Fruit fly (Drosophila melanogaster): ENCODE measurements around the gene enc.

Gene enc

DNA sequence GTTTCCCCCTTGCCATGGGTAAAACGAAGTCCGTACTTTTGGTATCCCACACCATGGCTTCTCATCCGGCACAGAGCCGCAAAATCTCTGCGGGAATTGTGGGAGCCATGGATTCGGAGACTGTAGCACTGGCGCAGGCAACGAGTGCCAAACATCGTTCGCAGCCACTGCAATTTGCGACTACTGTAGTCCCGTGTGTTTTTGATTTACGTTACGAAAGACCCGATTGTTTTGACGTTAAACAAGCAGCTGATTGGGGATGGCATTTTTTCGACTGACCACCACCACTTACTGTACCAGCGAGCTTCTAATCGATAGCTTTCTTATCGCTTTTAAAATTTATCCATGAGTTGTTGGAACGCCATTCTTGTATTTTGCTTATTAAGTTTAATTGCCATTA lies 8.5 kb upstream of the enc start, which contains the start of gene CG32262:
TSS of gene CG32262 (minus strand) at position 254 of the 400 bp plus-strand sequence.
- TF ChIP-seq pan (optimal IDR thresholded peaks at IDR 0.05) (no peak), CG9705 (GFP tag; optimal IDR thresholded peaks at IDR 0.05) (no peak), dmrt93B (GFP tag; optimal IDR thresholded peaks at IDR 0.05) (no peak), jim (GFP tag; optimal IDR thresholded peaks at IDR 0.05) (no peak), foxo (GFP tag; optimal IDR thresholded peaks at IDR 0.05) (no peak), Myc (optimal IDR thresholded peaks at IDR 0.05) (no peak)

- TF ChIP-seq Jra (GFP tag; optimal IDR thresholded peaks at IDR 0.05) (no peak), CG9705 (GFP tag; optimal IDR thresholded peaks at IDR 0.05) (no peak), Hnf4 (GFP tag; optimal IDR thresholded peaks at IDR 0.05) (no peak), rgr (GFP tag; optimal IDR thresholded peaks at IDR 0.05) (no peak), foxo (GFP tag; optimal IDR thresholded peaks at IDR 0.05) (no peak), OdsH (GFP tag; optimal IDR thresholded peaks at IDR 0.05) (no peak), psq (GFP tag; optimal IDR thresholded peaks at IDR 0.05) (peak; percentile 78), dl (GFP tag; optimal IDR thresholded peaks at IDR 0.05; ENCODE audit: insufficient read depth in 1 of 2, partially characterized antibody in 2 of 2) (no peak), Myc (optimal IDR thresholded peaks at IDR 0.05) (peak; percentile 4), tai (GFP tag; optimal IDR thresholded peaks at IDR 0.05) (no peak), Dif (GFP tag; optimal IDR thresholded peaks at IDR 0.05; ENCODE audit: partially characterized antibody) (no peak), sv (GFP tag; optimal IDR thresholded peaks at IDR 0.05) (no peak), N (GFP tag; optimal IDR thresholded peaks at IDR 0.05) (no peak), Hr78 (GFP tag; optimal IDR thresholded peaks at IDR 0.05) (no peak)
These were observed 7.4 kb upstream of the enc start, which contains the start of the genes CG32263 and PIG-B for dm6 chr3L:3811089-3811488. Gene CG32263, minus strand, starts transcription at chr3L:3811114. Gene PIG-B, plus strand, starts transcription at chr3L:3811263.

- TF ChIP-seq Dif (GFP tag; optimal IDR thresholded peaks at IDR 0.05; ENCODE audit: partially characterized antibody) (no peak), Dfd (GFP tag; optimal IDR thresholded peaks at IDR 0.05) (no peak), Mio (GFP tag; optimal IDR thresholded peaks at IDR 0.05) (no peak), jim (GFP tag; optimal IDR thresholded peaks at IDR 0.05) (no peak), dmrt93B (GFP tag; optimal IDR thresholded peaks at IDR 0.05) (no peak), GATAd (GFP tag; optimal IDR thresholded peaks at IDR 0.05) (no peak), tai (GFP tag; optimal IDR thresholded peaks at IDR 0.05) (no peak), dsf (GFP tag; optimal IDR thresholded peaks at IDR 0.05; ENCODE audit: borderline replicate concordance) (peak; percentile 23), rgr (GFP tag; optimal IDR thresholded peaks at IDR 0.05) (peak; percentile 54), Sp1 (GFP tag; optimal IDR thresholded peaks at IDR 0.05) (peak; percentile 16), sv (GFP tag; optimal IDR thresholded peaks at IDR 0.05) (no peak), h (GFP tag; optimal IDR thresholded peaks at IDR 0.05) (no peak), Hr78 (GFP tag; optimal IDR thresholded peaks at IDR 0.05) (no peak), ey (GFP tag; optimal IDR thresholded peaks at IDR 0.05) (peak; percentile 52), sage (GFP tag; optimal IDR thresholded peaks at IDR 0.05) (no peak), Hr83 (GFP tag; optimal IDR thresholded peaks at IDR 0.05; ENCODE audit: poor library complexity, severe bottlenecking) (peak; percentile 88), woc (GFP tag; optimal IDR thresholded peaks at IDR 0.05) (peak; percentile 49), HLH106 (tag; optimal IDR thresholded peaks at IDR 0.05) (peak; percentile 41), psq (GFP tag; optimal IDR thresholded peaks at IDR 0.05) (peak; percentile 38), N (GFP tag; optimal IDR thresholded peaks at IDR 0.05) (no peak), Rel (GFP tag; optimal IDR thresholded peaks at IDR 0.05) (no peak), Rel (tag; optimal IDR thresholded peaks at IDR 0.05) (peak; percentile 27), CG32264 (GFP tag; optimal IDR thresholded peaks at IDR 0.05) (no peak), br (GFP tag; optimal IDR thresholded peaks at IDR 0.05) (no peak), Vsx2 (GFP tag; optimal IDR thresholded peaks at IDR 0.05; ENCODE audit: partially characterized antibody) (peak; percentile 98), brk (GFP tag; optimal IDR thresholded peaks at IDR 0.05) (no peak), pan (optimal IDR thresholded peaks at IDR 0.05) (no peak), usp (GFP tag; optimal IDR thresholded peaks at IDR 0.05) (no peak), foxo (GFP tag; optimal IDR thresholded peaks at IDR 0.05) (peak in 1 of 2 experiments; percentile 28), Abd-B (GFP tag; optimal IDR thresholded peaks at IDR 0.05) (no peak), CrebA (GFP tag; optimal IDR thresholded peaks at IDR 0.05; ENCODE audit: borderline replicate concordance) (no peak), dl (GFP tag; optimal IDR thresholded peaks at IDR 0.05; ENCODE audit: insufficient read depth in 1 of 2, partially characterized antibody in 2 of 2) (no peak), CG9705 (GFP tag; optimal IDR thresholded peaks at IDR 0.05) (no peak), Jra (GFP tag; optimal IDR thresholded peaks at IDR 0.05) (peak; percentile 41), lola (GFP tag; optimal IDR thresholded peaks at IDR 0.05) (no peak), fru (GFP tag; optimal IDR thresholded peaks at IDR 0.05) (no peak), Hnf4 (GFP tag; optimal IDR thresholded peaks at IDR 0.05) (peak; percentile 65), OdsH (GFP tag; optimal IDR thresholded peaks at IDR 0.05) (peak; percentile 54), Myc (optimal IDR thresholded peaks at IDR 0.05) (peak; percentile 21)
These were observed 4.3 kb upstream of the enc start, which contains the start of gene Scsalpha1 for dm6 chr3L:3814010-3814833. Gene Scsalpha1, plus strand, starts transcription at chr3L:3814211.
